Worm (Caenorhabditis elegans) whole organism, L2 larva: ENCODE measurements around the gene srt-32.

Experiments used
- ama-1 ChIP-seq: fragments of 150-350 bp; optimal IDR thresholded peaks from 2 replicates; lab custom pipeline; 2018; ENCODE audit warnings: inconsistent platforms
- nhr-10 ChIP-seq: sonication (generic microtip); optimal IDR thresholded peaks from 2 replicates; lab custom pipeline; 2017; ENCODE audit warnings: missing biosample characterization, missing genetic modification characterization
- skn-1 ChIP-seq: sonication (generic microtip); optimal IDR thresholded peaks from 2 replicates; lab custom pipeline; 2017; ENCODE audit warnings: missing biosample characterization, missing genetic modification characterization
- ztf-1 ChIP-seq: fragments of 200-800 bp; sonication (Bioruptor generic); conservative IDR thresholded peaks from 2 replicates; pipeline ENCODE4 v1.3.6; 2022; ENCODE audit warnings: missing genetic modification characterization, missing compliant biosample characterization
- ztf-11 ChIP-seq: sonication (generic microtip); optimal IDR thresholded peaks from 2 replicates; lab custom pipeline; 2017; ENCODE audit warnings: missing biosample characterization, missing genetic modification characterization

- TF ChIP-seq nhr-10 (tag; lab: Kevin White, UChicago), result no peak
- no peak for TF ChIP-seq ztf-11
- TF ChIP-seq ztf-1 (GFP tag; lab: Robert Waterston, UW), result no peak
- TF ChIP-seq skn-1 (tag; lab: Kevin White, UChicago), result no peak
- no peak for TF ChIP-seq ama-1 (lab: Kevin White, UChicago)
Measured at ce11 chrV:14527210-14527609, 32.2 kb upstream of the srt-32 start.
